Worm (Caenorhabditis elegans): ENCODE results near the gene T05A8.2.

The T05A8.2 gene

DNA sequence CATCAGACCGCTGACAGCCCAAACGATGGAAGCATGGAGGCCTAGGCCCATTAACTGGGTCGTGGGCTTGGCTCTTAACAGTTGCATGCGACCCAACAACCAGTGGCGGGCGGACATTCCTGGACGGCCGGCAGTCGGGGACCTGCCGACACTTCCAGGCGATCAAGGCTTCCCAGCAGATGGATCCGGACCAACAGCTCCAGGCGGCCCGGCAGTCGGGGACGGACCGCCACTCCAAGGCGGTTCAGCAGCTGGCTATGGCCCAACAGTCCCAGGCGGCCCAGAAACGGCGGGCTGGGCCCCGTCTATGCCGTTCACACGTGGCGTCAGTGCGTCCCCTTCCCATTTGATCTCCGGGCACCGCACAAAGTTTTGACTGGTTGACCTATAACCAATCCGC lies 30.6 kb upstream of the T05A8.2 start:
- no peak for TF ChIP-seq lsy-2 (tag; optimal IDR thresholded peaks at IDR 0.05)
- no peak for TF ChIP-seq nhr-12 (tag; optimal IDR thresholded peaks at IDR 0.05)
- no peak for TF ChIP-seq ceh-43 (GFP tag; optimal IDR thresholded peaks at IDR 0.05)
- no peak for TF ChIP-seq snpc-4 (tag; optimal IDR thresholded peaks at IDR 0.05)
- TF ChIP-seq zip-8 (tag; optimal IDR thresholded peaks at IDR 0.05): no peak
- no peak for TF ChIP-seq elt-3 (tag; optimal IDR thresholded peaks at IDR 0.05)

DNA sequence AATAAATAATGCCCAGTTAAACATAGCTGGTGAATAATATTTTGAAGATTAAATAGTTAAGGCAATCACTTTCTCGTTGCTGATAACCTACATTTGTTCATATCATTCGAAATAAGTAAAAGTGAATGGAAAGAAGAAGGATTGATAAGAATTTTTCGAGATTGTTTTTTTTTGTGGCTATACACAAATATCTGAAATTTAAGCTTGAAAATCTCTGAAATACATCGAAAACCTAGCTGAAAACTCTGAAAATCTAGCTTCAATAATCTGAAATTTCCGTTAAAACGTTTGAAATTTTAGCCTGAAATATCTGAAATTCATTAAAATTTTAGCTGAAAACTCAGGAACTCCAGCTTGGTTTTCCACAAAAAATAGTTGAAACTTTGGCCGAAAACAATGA lies 28.8 kb upstream of the T05A8.2 start, which contains the start of gene T05A8.6:
Gene T05A8.6, minus strand, starts transcription at position 101 of the 400 bp plus-strand sequence.
- no peak for TF ChIP-seq drap-1 (GFP tag; optimal IDR thresholded peaks at IDR 0.05)
- no peak for TF ChIP-seq unc-62 (GFP tag; optimal IDR thresholded peaks at IDR 0.05)
- no peak for TF ChIP-seq cnd-1 (tag; optimal IDR thresholded peaks at IDR 0.05)
- no peak for TF ChIP-seq pha-4 (tag; optimal IDR thresholded peaks at IDR 0.05)
- no peak for TF ChIP-seq lin-13 (tag; optimal IDR thresholded peaks at IDR 0.05)

DNA sequence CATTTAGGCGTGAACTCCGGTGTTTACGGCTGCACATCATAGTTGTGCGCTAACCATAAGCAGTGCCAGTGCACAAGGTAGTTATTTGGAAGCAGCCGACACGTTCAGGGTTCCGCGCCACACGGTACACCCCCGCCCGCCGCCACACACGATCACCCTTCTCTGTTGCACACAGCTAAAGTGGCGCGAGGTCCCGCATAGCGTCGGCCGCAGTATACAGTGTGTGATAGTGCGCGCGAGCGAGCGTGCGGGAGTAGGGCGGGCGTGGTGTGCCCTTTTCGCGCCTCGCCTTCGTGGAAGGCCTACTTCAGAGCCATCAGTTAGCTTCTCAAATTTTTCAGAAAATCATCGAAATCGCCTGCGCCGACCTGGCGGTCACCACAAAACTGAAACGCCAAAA lies 26.1 kb upstream of the T05A8.2 start:
- TF ChIP-seq snpc-4 (tag; optimal IDR thresholded peaks at IDR 0.05): no peak
- TF ChIP-seq sem-2 (GFP tag; optimal IDR thresholded peaks at IDR 0.05): no peak
- TF ChIP-seq unc-39 (tag; optimal IDR thresholded peaks at IDR 0.05): no peak
- no peak for TF ChIP-seq bed-3 (GFP tag; optimal IDR thresholded peaks at IDR 0.05)

DNA sequence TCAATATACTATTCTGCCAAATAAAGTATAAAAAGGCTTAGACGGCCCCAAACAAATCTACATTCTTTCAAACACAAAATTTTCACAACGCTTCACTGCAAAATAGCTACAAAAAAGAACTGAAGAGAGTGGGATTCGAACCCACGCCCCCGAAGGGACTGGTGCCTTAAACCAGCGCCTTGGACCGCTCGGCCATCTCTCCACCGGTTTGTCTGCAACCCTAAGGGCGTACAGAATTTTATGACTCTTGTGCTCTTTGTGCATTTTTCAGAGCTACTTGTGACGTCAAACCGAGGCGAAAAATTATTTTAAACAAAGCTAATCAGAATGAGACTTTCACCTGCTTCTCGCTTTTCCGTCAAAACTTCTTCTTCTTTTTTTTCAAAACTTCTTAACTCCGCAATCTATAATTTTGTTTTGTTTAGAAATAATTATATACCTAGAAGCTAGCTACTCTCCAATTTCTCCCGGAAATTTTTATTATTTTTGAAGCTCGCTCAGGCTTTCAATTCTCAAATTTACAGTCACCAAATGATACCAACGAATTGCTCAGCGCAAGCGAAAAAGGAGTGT lies 25.4 kb upstream of the T05A8.2 start, which contains the start of gene T05A8.8:
Gene T05A8.8, plus strand, starts transcription at position 523 of the 573 bp plus-strand sequence.
- no peak for TF ChIP-seq nhr-76 (tag; optimal IDR thresholded peaks at IDR 0.05)
- no peak for TF ChIP-seq sem-2 (GFP tag; optimal IDR thresholded peaks at IDR 0.05)
- TF ChIP-seq mab-5 (tag; optimal IDR thresholded peaks at IDR 0.05): no peak
- no peak for TF ChIP-seq elt-1 (tag; optimal IDR thresholded peaks at IDR 0.05; ENCODE audit: borderline replicate concordance, insufficient read depth)
- TF ChIP-seq ceh-43 (GFP tag; optimal IDR thresholded peaks at IDR 0.05): no peak
- TF ChIP-seq nhr-28 (tag; optimal IDR thresholded peaks at IDR 0.05): no peak
- no peak for TF ChIP-seq ces-1 (GFP tag; optimal IDR thresholded peaks at IDR 0.05)

DNA sequence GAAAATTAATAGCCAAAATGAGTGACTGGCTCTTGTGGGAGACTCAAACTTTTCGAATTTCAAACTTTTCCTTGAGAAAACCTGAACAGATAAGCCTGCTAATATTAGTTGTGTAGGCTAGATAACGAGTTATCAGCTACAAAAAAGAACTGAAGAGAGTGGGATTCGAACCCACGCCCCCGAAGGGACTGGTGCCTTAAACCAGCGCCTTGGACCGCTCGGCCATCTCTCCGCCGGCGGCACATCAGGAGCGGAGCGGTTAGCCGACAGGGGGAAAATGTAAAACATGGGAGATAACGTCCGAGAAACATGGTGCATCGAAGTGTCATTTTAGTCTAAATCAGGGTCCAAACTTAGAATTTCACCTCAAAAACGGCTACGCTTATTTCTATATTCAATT lies 24.8 kb upstream of the T05A8.2 start:
- TF ChIP-seq sem-2 (GFP tag; optimal IDR thresholded peaks at IDR 0.05) (no peak), sptf-1 (tag; optimal IDR thresholded peaks at IDR 0.05) (no peak), lin-13 (tag; optimal IDR thresholded peaks at IDR 0.05) (no peak), elt-3 (tag; optimal IDR thresholded peaks at IDR 0.05) (no peak), unc-39 (tag; optimal IDR thresholded peaks at IDR 0.05) (no peak), nhr-237 (tag; optimal IDR thresholded peaks at IDR 0.05) (no peak), unc-62 (GFP tag; optimal IDR thresholded peaks at IDR 0.05) (no peak), mls-2 (tag; optimal IDR thresholded peaks at IDR 0.05) (no peak)

DNA sequence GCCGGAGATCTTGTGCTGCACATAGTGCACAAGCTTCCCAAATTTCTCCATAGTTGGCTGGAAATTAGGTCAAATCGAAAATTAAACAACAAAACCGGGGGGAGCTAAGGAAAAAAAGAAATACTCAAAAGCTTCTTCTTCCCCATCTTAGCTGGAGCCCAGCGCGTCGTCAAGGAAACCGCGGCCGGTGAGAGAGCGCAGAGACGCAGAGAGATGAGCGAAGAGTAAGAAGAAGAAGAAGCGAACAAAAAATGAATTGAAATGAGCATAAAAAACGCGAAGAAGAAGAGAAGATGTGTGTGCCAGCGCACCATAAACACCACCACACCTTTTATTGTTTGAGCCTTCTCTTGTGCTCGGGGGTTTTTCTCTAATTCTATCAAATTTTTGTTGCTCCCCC lies 24.4 kb upstream of the T05A8.2 start, which contains the start of gene wdr-31:
Gene wdr-31, minus strand, starts transcription at position 101 of the 400 bp plus-strand sequence.
- no peak for TF ChIP-seq mls-2 (tag; optimal IDR thresholded peaks at IDR 0.05)
- no peak for TF ChIP-seq nhr-2 (tag; optimal IDR thresholded peaks at IDR 0.05)
- TF ChIP-seq ztf-11 (tag; optimal IDR thresholded peaks at IDR 0.05): no peak
- no peak for TF ChIP-seq bed-3 (GFP tag; optimal IDR thresholded peaks at IDR 0.05)
- no peak for TF ChIP-seq flh-1 (GFP tag; optimal IDR thresholded peaks at IDR 0.05)
- no peak for TF ChIP-seq lsy-2 (tag; optimal IDR thresholded peaks at IDR 0.05)
- no peak for TF ChIP-seq tbx-8 (GFP tag; optimal IDR thresholded peaks at IDR 0.05)
- TF ChIP-seq zip-8 (tag; optimal IDR thresholded peaks at IDR 0.05): no peak
- TF ChIP-seq sem-2 (GFP tag; optimal IDR thresholded peaks at IDR 0.05): no peak

DNA sequence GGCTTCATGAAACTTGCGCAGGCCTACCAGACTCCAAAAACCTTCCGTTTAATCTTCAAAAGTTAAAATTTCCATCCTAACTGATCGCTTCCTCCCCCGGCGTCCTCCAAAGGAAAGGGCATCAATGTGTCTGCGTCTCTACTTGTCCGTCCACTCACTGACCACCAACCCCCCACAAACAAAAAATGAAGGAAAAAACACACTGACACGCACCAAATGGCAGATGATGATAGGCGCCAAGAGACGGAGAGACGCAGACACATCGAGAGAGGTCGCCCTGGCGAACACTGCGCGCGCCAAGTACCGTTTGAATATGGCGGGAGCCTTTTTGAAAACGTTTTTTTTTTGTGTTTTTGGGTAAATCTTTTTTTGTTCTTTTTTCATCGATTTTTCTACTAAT lies 23.9 kb upstream of the T05A8.2 start:
- TF ChIP-seq mep-1 (tag; optimal IDR thresholded peaks at IDR 0.05) (peak; percentile 16), sptf-1 (tag; optimal IDR thresholded peaks at IDR 0.05) (peak; percentile 4), elt-3 (tag; optimal IDR thresholded peaks at IDR 0.05) (no peak)

Measured in whole organism, mixed stage, embryonic.